Worm (Caenorhabditis elegans): Measurements from ENCODE around the gene T16H12.9.

The T16H12.9 gene

DNA sequence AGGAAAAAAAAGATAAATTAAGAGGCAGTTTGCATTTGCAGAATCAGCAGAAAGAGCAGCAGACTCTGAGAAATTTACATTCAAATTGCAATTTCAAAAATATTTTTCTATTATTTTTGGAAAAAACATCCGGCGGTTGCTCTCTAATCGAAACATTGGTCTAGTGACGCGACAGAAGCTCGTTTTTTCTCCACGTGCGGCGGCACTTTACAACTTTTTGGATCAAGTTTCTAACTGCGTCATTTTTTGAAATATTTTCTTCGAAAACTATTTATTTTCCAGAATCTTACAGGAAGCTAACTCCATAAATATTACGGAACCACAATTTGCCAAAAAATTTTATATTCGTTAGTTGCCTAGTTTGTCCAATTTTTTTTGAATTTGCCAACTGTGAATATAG lies 40.8 kb downstream of the T16H12.9 start:
- TF ChIP-seq efl-1 (optimal IDR thresholded peaks at IDR 0.05) (no peak), efl-1 (GFP tag; optimal IDR thresholded peaks at IDR 0.05 in 1 of 2) (peak in 1 of 2 experiments; percentile 53), xbp-1 (tag; optimal IDR thresholded peaks at IDR 0.05) (no peak), nhr-19 (GFP tag; conservative IDR thresholded peaks at IDR 0.05) (no peak), nhr-71 (tag; optimal IDR thresholded peaks at IDR 0.05) (peak; percentile 15)

DNA sequence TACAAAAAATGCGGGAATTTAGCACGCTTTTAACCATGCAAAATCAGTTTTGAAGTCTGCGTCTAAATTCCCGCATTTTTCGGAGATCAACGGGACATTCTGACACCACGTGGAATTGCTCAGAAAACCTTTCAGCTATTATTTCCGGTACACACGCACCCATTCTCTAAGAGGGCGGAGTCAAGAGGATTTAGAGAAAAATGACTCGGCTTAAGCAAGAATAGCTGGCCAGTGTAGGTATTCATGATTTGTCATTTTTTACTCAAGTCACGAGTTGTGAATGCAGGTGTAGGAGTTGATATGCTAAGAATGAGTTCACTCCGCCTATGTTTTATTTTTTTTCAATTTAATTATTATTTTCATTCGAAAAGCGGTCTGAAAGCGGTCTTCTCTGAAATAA lies 41.6 kb downstream of the T16H12.9 start:
- TF ChIP-seq dpl-1 (GFP tag; optimal IDR thresholded peaks at IDR 0.05) = no peak
- peak; percentile 32 for TF ChIP-seq swsn-7 (tag; optimal IDR thresholded peaks at IDR 0.05)
- peak; percentile 61 for TF ChIP-seq nhr-47 (tag; optimal IDR thresholded peaks at IDR 0.05)
- TF ChIP-seq pqm-1 (tag; optimal IDR thresholded peaks at IDR 0.05) = no peak
- no peak for TF ChIP-seq nhr-20 (tag; optimal IDR thresholded peaks at IDR 0.05)
- no peak for TF ChIP-seq nhr-19 (GFP tag; conservative IDR thresholded peaks at IDR 0.05)
- TF ChIP-seq Y116A8C.19 (tag; optimal IDR thresholded peaks at IDR 0.05; ENCODE audit: borderline replicate concordance) = no peak
- no peak for TF ChIP-seq ces-1 (GFP tag; optimal IDR thresholded peaks at IDR 0.05)
- TF ChIP-seq dsc-1 (tag; optimal IDR thresholded peaks at IDR 0.05) = peak; percentile 60
- TF ChIP-seq snu-23 (GFP tag; optimal IDR thresholded peaks at IDR 0.05) = peak; percentile 8
- TF ChIP-seq aha-1 (tag; optimal IDR thresholded peaks at IDR 0.05) = no peak
- TF ChIP-seq efl-1 (optimal IDR thresholded peaks at IDR 0.05) = no peak
- peak in 1 of 2 experiments; percentile 80 for TF ChIP-seq efl-1 (GFP tag; optimal IDR thresholded peaks at IDR 0.05 in 1 of 2)
- no peak for TF ChIP-seq nhr-28 (tag; optimal IDR thresholded peaks at IDR 0.05)
- no peak for TF ChIP-seq ceh-90 (tag; optimal IDR thresholded peaks at IDR 0.05)
- TF ChIP-seq fkh-8 (tag; optimal IDR thresholded peaks at IDR 0.05) = peak; percentile 93
- TF ChIP-seq mdl-1 (tag; optimal IDR thresholded peaks at IDR 0.05) = no peak
- peak; percentile 14 to 44 for TF ChIP-seq lsy-2 (tag; optimal IDR thresholded peaks at IDR 0.05)
- no peak for TF ChIP-seq egl-27 (tag; optimal IDR thresholded peaks at IDR 0.05)
- TF ChIP-seq fkh-4 (tag; optimal IDR thresholded peaks at IDR 0.05; ENCODE audit: borderline replicate concordance) = no peak
- no peak for TF ChIP-seq hlh-4 (tag; optimal IDR thresholded peaks at IDR 0.05)
- TF ChIP-seq sptf-1 (tag; optimal IDR thresholded peaks at IDR 0.05) = no peak
- no peak for TF ChIP-seq mab-9 (GFP tag; IDR thresholded peaks at IDR 0.05)
- TF ChIP-seq lin-15B (tag; optimal IDR thresholded peaks at IDR 0.05) = no peak
- TF ChIP-seq efl-3 (GFP tag; optimal IDR thresholded peaks at IDR 0.05) = no peak
- no peak for TF ChIP-seq ztf-4 (tag; optimal IDR thresholded peaks at IDR 0.05)
- TF ChIP-seq ceh-8 (GFP tag; optimal IDR thresholded peaks at IDR 0.05) = no peak
- no peak for TF ChIP-seq nhr-12 (tag; optimal IDR thresholded peaks at IDR 0.05)
- TF ChIP-seq lin-14 (GFP tag; optimal IDR thresholded peaks at IDR 0.05) = peak; percentile 51
- TF ChIP-seq aly-2 (tag; optimal IDR thresholded peaks at IDR 0.05) = no peak
- TF ChIP-seq skn-1 (tag; optimal IDR thresholded peaks at IDR 0.05) = no peak
- no peak for TF ChIP-seq pag-3 (tag; optimal IDR thresholded peaks at IDR 0.05; ENCODE audit: borderline replicate concordance, insufficient read depth)
- peak; percentile 77 for TF ChIP-seq sox-4 (tag; optimal IDR thresholded peaks at IDR 0.05)
- no peak for TF ChIP-seq sup-37 (GFP tag; optimal IDR thresholded peaks at IDR 0.05)
- TF ChIP-seq jun-1 (tag; optimal IDR thresholded peaks at IDR 0.05) = no peak
- TF ChIP-seq lin-35 (GFP tag; optimal IDR thresholded peaks at IDR 0.05) = peak in 1 of 2 experiments; percentile 1
- TF ChIP-seq nhr-71 (tag; optimal IDR thresholded peaks at IDR 0.05) = peak; percentile 67
- TF ChIP-seq pax-3 (tag; optimal IDR thresholded peaks at IDR 0.05) = peak; percentile 40

DNA sequence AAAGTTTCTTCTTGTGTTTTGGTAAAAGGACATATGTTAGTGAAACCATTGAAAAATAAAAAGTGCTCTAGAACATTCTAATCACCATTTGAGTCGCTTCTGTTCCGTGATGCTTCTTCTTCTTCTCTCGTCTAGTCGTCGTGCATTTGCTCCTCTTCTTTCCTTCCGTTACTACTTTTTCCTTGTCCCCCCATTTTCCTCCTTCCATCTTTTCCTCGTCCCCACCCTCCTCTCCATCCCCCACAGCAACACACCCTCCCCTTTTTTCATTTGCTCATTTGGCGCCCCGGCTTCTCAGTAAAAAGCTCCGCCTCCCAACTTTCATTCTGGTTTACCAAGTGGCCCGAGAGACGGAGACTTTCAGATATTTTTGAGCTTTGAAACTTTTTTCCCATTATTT lies 42.6 kb downstream of the T16H12.9 start:
- TF ChIP-seq fkh-8 (tag; optimal IDR thresholded peaks at IDR 0.05) (peak; percentile 73), vab-15 (tag; optimal IDR thresholded peaks at IDR 0.05) (no peak), nhr-71 (tag; optimal IDR thresholded peaks at IDR 0.05) (peak; percentile 31), skn-1 (tag; optimal IDR thresholded peaks at IDR 0.05) (no peak), sox-4 (tag; optimal IDR thresholded peaks at IDR 0.05) (no peak), alr-1 (tag; optimal IDR thresholded peaks at IDR 0.05; ENCODE audit: borderline replicate concordance) (no peak), snu-23 (GFP tag; optimal IDR thresholded peaks at IDR 0.05) (peak; percentile 13), fkh-10 (GFP tag; optimal IDR thresholded peaks at IDR 0.05) (peak; percentile 35), C04F5.9 (tag; optimal IDR thresholded peaks at IDR 0.05) (no peak), mep-1 (tag; optimal IDR thresholded peaks at IDR 0.05) (peak; percentile 11), nhr-20 (tag; optimal IDR thresholded peaks at IDR 0.05) (no peak), ztf-4 (tag; optimal IDR thresholded peaks at IDR 0.05) (peak; percentile 8), lin-14 (GFP tag; optimal IDR thresholded peaks at IDR 0.05) (peak; percentile 88), fkh-4 (tag; optimal IDR thresholded peaks at IDR 0.05; ENCODE audit: borderline replicate concordance) (no peak), efl-1 (optimal IDR thresholded peaks at IDR 0.05) (no peak), efl-1 (GFP tag; optimal IDR thresholded peaks at IDR 0.05 in 1 of 2) (peak in 1 of 2 experiments; percentile 14), ces-1 (GFP tag; optimal IDR thresholded peaks at IDR 0.05) (peak; percentile 26), pax-3 (tag; optimal IDR thresholded peaks at IDR 0.05) (no peak), rnt-1 (tag; optimal IDR thresholded peaks at IDR 0.05) (peak; percentile 42), lsy-2 (tag; optimal IDR thresholded peaks at IDR 0.05) (peak in 1 of 2 experiments; percentile 26), lin-35 (GFP tag; optimal IDR thresholded peaks at IDR 0.05) (peak in 1 of 2 experiments; percentile 39), ceh-82 (tag; optimal IDR thresholded peaks at IDR 0.05) (peak in 2 of 3 experiments; percentile 10 to 49), nhr-76 (tag; optimal IDR thresholded peaks at IDR 0.05) (no peak), nhr-19 (GFP tag; conservative IDR thresholded peaks at IDR 0.05) (peak; percentile 29; the same call in 1 of the 2 replicates)
